Fruit fly (Drosophila melanogaster) whole organism, embryonic: ENCODE results near the gene Trhn.

Experiments
- BtbVII ChIP-seq: fragments of 200-800 bp; sonication (Bioruptor generic); optimal IDR thresholded peaks from 3 replicates; lab custom pipeline; 2017; ENCODE audit warnings: missing biosample characterization, mild to moderate bottlenecking, missing genetic modification characterization
- CG10366 ChIP-seq: fragments of 200-800 bp; sonication (Bioruptor generic); IDR thresholded peaks from 2 replicates; pipeline ENCODE4 v1.3.6; 2022; ENCODE audit warnings: missing biosample characterization, missing genetic modification characterization
- CG10431 ChIP-seq: fragments of 200-800 bp; sonication (Bioruptor generic); optimal IDR thresholded peaks from 3 replicates; lab custom pipeline; 2018; ENCODE audit warnings: missing biosample characterization, mild to moderate bottlenecking, missing genetic modification characterization
- CG11398 ChIP-seq: fragments of 200-800 bp; sonication (Bioruptor generic); optimal IDR thresholded peaks from 2 replicates; lab custom pipeline; 2016; ENCODE audit warnings: missing biosample characterization, missing genetic modification characterization
- CG12071 ChIP-seq: fragments of 200-800 bp; sonication (Bioruptor generic); optimal IDR thresholded peaks from 3 replicates; lab custom pipeline; 2018; ENCODE audit warnings: missing biosample characterization, mild to moderate bottlenecking, missing genetic modification characterization
- CG1233 ChIP-seq: fragments of 200-800 bp; sonication (Bioruptor generic); optimal IDR thresholded peaks from 4 replicates; lab custom pipeline; 2018; ENCODE audit warnings: missing biosample characterization, mild to moderate bottlenecking, missing genetic modification characterization
- CG14667 ChIP-seq: fragments of 200-800 bp; sonication (Bioruptor generic); IDR thresholded peaks from 2 replicates; pipeline ENCODE4 v1.3.6; 2022; ENCODE audit warnings: missing biosample characterization, missing genetic modification characterization
- CG1529 ChIP-seq: fragments of 200-800 bp; sonication (Bioruptor generic); optimal IDR thresholded peaks from 3 replicates; lab custom pipeline; 2018; ENCODE audit warnings: missing biosample characterization, missing genetic modification characterization
- CG15696 ChIP-seq: fragments of 200-800 bp; sonication (Bioruptor generic); optimal IDR thresholded peaks from 2 replicates; lab custom pipeline; 2019; ENCODE audit warnings: missing biosample characterization, mild to moderate bottlenecking, missing genetic modification characterization, moderate library complexity
- CG2678 ChIP-seq: fragments of 200-800 bp; sonication (Bioruptor generic); optimal IDR thresholded peaks from 3 replicates; lab custom pipeline; 2019; ENCODE audit warnings: missing biosample characterization, mild to moderate bottlenecking, missing genetic modification characterization, moderate library complexity
- CG2712 ChIP-seq: fragments of 200-800 bp; optimal IDR thresholded peaks from 3 replicates; lab custom pipeline; 2019; ENCODE audit warnings: missing biosample characterization, mild to moderate bottlenecking, missing genetic modification characterization, moderate library complexity
- CG30020 ChIP-seq: fragments of 200-800 bp; optimal IDR thresholded peaks from 2 replicates; lab custom pipeline; 2019; ENCODE audit warnings: missing biosample characterization, mild to moderate bottlenecking, missing genetic modification characterization, moderate library complexity
- CG32772 ChIP-seq: fragments of 200-800 bp; sonication (Bioruptor generic); IDR thresholded peaks from 2 replicates; pipeline ENCODE4 v1.3.6; 2022; ENCODE audit warnings: missing biosample characterization, missing genetic modification characterization
- CG4328 ChIP-seq: fragments of 200-800 bp; sonication (Bioruptor generic); optimal IDR thresholded peaks from 3 replicates; lab custom pipeline; 2017; ENCODE audit warnings: missing biosample characterization, missing genetic modification reagents, missing genetic modification characterization
- CG6272 ChIP-seq: fragments of 200-800 bp; sonication (Bioruptor generic); IDR thresholded peaks from 2 replicates; pipeline ENCODE4 v1.3.6; 2022; ENCODE audit warnings: missing biosample characterization, missing genetic modification characterization
- CG6689 ChIP-seq: fragments of 200-800 bp; sonication (Bioruptor generic); IDR thresholded peaks from 2 replicates; pipeline ENCODE4 v1.3.6; 2022; ENCODE audit warnings: missing biosample characterization, missing genetic modification characterization
- CG7372 ChIP-seq: fragments of 200-800 bp; sonication (Bioruptor generic); IDR thresholded peaks from 2 replicates; pipeline ENCODE4 v1.3.6; 2022; ENCODE audit warnings: missing biosample characterization, missing genetic modification characterization
- CG7556 ChIP-seq: fragments of 200-800 bp; sonication (Bioruptor generic); optimal IDR thresholded peaks from 2 replicates; lab custom pipeline; 2017; ENCODE audit warnings: missing biosample characterization, mild to moderate bottlenecking, missing genetic modification characterization
- CG8924 ChIP-seq: fragments of 200-800 bp; optimal IDR thresholded peaks from 3 replicates; lab custom pipeline; 2019; ENCODE audit warnings: missing biosample characterization, mild to moderate bottlenecking, missing genetic modification characterization, moderate library complexity
- Ets65A ChIP-seq: fragments of 200-800 bp; sonication (Bioruptor generic); peaks from one replicate; lab custom pipeline; 2016; ENCODE audit warnings: missing biosample characterization, missing genetic modification characterization
- Gug ChIP-seq: fragments of 200-800 bp; sonication (Bioruptor generic); IDR thresholded peaks from 4 replicates; pipeline ENCODE4 v1.3.6; 2022; ENCODE audit warnings: missing biosample characterization, missing genetic modification characterization
- HLHmδ ChIP-seq: fragments of 200-800 bp; sonication (Bioruptor generic); optimal IDR thresholded peaks from 2 replicates; lab custom pipeline; 2018; ENCODE audit warnings: missing biosample characterization, mild to moderate bottlenecking, missing genetic modification characterization, moderate library complexity
- Optix ChIP-seq: fragments of 200-800 bp; sonication (Bioruptor generic); IDR thresholded peaks from 3 replicates; pipeline ENCODE4 v1.3.6; 2022; ENCODE audit warnings: missing biosample characterization, missing genetic modification characterization
- Poxn ChIP-seq: fragments of 200-800 bp; sonication (Bioruptor generic); IDR thresholded peaks from 2 replicates; pipeline ENCODE4 v1.3.6; 2022; ENCODE audit warnings: missing biosample characterization, missing genetic modification characterization
- Six4 ChIP-seq: fragments of 200-800 bp; sonication (Bioruptor generic); optimal IDR thresholded peaks from 2 replicates; lab custom pipeline; 2016; ENCODE audit warnings: missing biosample characterization, missing genetic modification characterization
- Ssrp ChIP-seq: fragments of 200-800 bp; sonication (Bioruptor generic); optimal IDR thresholded peaks from 2 replicates; lab custom pipeline; 2018; ENCODE audit warnings: missing biosample characterization, mild to moderate bottlenecking, missing genetic modification characterization, moderate library complexity
- amos ChIP-seq: fragments of 200-800 bp; sonication (Bioruptor generic); IDR thresholded peaks from 2 replicates; pipeline ENCODE4 v1.3.6; 2022; ENCODE audit warnings: missing biosample characterization, missing genetic modification characterization; ENCODE audit not compliant: partially characterized antibody
- ara ChIP-seq: fragments of 200-800 bp; sonication (Bioruptor generic); IDR thresholded peaks from 2 replicates; pipeline ENCODE4 v1.3.6; 2022; ENCODE audit warnings: missing biosample characterization, missing genetic modification characterization
- bowl ChIP-seq: fragments of 200-800 bp; sonication (Bioruptor generic); IDR thresholded peaks from 2 replicates; pipeline ENCODE4 v1.3.6; 2022; ENCODE audit warnings: missing biosample characterization, missing genetic modification characterization
- btn ChIP-seq: fragments of 200-800 bp; sonication (Bioruptor generic); optimal IDR thresholded peaks from 2 replicates; lab custom pipeline; 2016; ENCODE audit warnings: missing biosample characterization, missing genetic modification characterization
- chinmo ChIP-seq: fragments of 200-800 bp; sonication (Bioruptor generic); IDR thresholded peaks from 4 replicates; pipeline ENCODE4 v1.3.6; 2022; ENCODE audit warnings: missing biosample characterization, missing genetic modification characterization; ENCODE audit not compliant: partially characterized antibody
- dimm ChIP-seq: fragments of 200-800 bp; sonication (Bioruptor generic); IDR thresholded peaks from 2 replicates; pipeline ENCODE4 v1.3.6; 2022; ENCODE audit warnings: missing biosample characterization, missing genetic modification characterization
- en ChIP-seq: fragments of 200-800 bp; sonication (Bioruptor generic); optimal IDR thresholded peaks from 2 replicates; lab custom pipeline; 2016; ENCODE audit warnings: missing biosample characterization, missing genetic modification characterization
- esg ChIP-seq: fragments of 200-800 bp; sonication (Bioruptor generic); conservative IDR thresholded peaks from 2 replicates; pipeline ENCODE4 v1.3.6; 2022; ENCODE audit warnings: missing biosample characterization, missing genetic modification characterization
- ham ChIP-seq: fragments of 200-800 bp; sonication (Bioruptor generic); IDR thresholded peaks from 2 replicates; pipeline ENCODE4 v1.3.6; 2022; ENCODE audit warnings: missing biosample characterization, missing genetic modification characterization
- inv ChIP-seq: fragments of 200-800 bp; sonication (Bioruptor generic); IDR thresholded peaks from 2 replicates; pipeline ENCODE4 v1.3.6; 2022; ENCODE audit warnings: missing biosample characterization, missing genetic modification characterization; ENCODE audit not compliant: partially characterized antibody
- knrl ChIP-seq: fragments of 200-800 bp; sonication (Bioruptor generic); IDR thresholded peaks from 3 replicates; pipeline ENCODE4 v1.3.6; 2022; ENCODE audit warnings: missing biosample characterization, missing genetic modification characterization; ENCODE audit not compliant: partially characterized antibody
- lilli ChIP-seq: fragments of 200-800 bp; sonication (Bioruptor generic); optimal IDR thresholded peaks from 3 replicates; lab custom pipeline; 2016; ENCODE audit warnings: missing biosample characterization, missing genetic modification characterization
- maf-S ChIP-seq: fragments of 200-800 bp; sonication (Bioruptor generic); optimal IDR thresholded peaks from 2 replicates; lab custom pipeline; 2016; ENCODE audit warnings: missing biosample characterization, missing genetic modification characterization
- nerfin-1 ChIP-seq: fragments of 200-800 bp; sonication (Bioruptor generic); optimal IDR thresholded peaks from 3 replicates; lab custom pipeline; 2019; ENCODE audit warnings: missing biosample characterization, mild to moderate bottlenecking, missing genetic modification characterization, moderate library complexity
- nerfin-2 ChIP-seq: fragments of 200-800 bp; sonication (Bioruptor generic); IDR thresholded peaks from 2 replicates; pipeline ENCODE4 v1.3.6; 2022; ENCODE audit warnings: missing biosample characterization, missing genetic modification characterization; ENCODE audit not compliant: partially characterized antibody
- org-1 ChIP-seq: fragments of 200-800 bp; sonication (Bioruptor generic); optimal IDR thresholded peaks from 2 replicates; lab custom pipeline; 2017; ENCODE audit warnings: missing biosample characterization, missing genetic modification characterization
- otp ChIP-seq: fragments of 200-800 bp; sonication (Bioruptor generic); IDR thresholded peaks from 3 replicates; pipeline ENCODE4, ENCODE4 v1.3.6; 2022; ENCODE audit warnings: missing biosample characterization, missing genetic modification characterization
- pnt ChIP-seq: fragments of 200-800 bp; sonication (Bioruptor generic); optimal IDR thresholded peaks from 3 replicates; lab custom pipeline; 2016; ENCODE audit warnings: missing biosample characterization, missing genetic modification characterization
- row ChIP-seq: fragments of 200-800 bp; sonication (Bioruptor generic); IDR thresholded peaks from 3 replicates; pipeline ENCODE4 v1.3.6; 2022; ENCODE audit warnings: missing biosample characterization, missing genetic modification characterization
- sc ChIP-seq, 3 experiments: fragments of >200 bp in 2 of 3; fragments of 200-800 bp in 1 of 3; sonication (Bioruptor generic) in 1 of 3; optimal IDR thresholded peaks; 2 replicates in 2 of 3; 3 replicates in 1 of 3; lab custom pipeline; 2017; ENCODE audit warnings: mild to moderate bottlenecking in 1 of 3, missing biosample characterization in 1 of 3, missing genetic modification characterization in 1 of 3, missing genetic modification reagents in 1 of 3
- seq ChIP-seq: fragments of 200-800 bp; sonication (Bioruptor generic); IDR thresholded peaks from 2 replicates; pipeline ENCODE4 v1.3.6; 2022; ENCODE audit warnings: missing biosample characterization, missing genetic modification characterization
- slp2 ChIP-seq: fragments of 200-800 bp; sonication (Bioruptor generic); optimal IDR thresholded peaks from 2 replicates; lab custom pipeline; 2016; ENCODE audit warnings: missing biosample characterization, missing genetic modification characterization
- sug ChIP-seq: fragments of 200-800 bp; optimal IDR thresholded peaks from 2 replicates; lab custom pipeline; 2019; ENCODE audit warnings: missing biosample characterization, mild to moderate bottlenecking, missing genetic modification characterization, moderate library complexity
- trem ChIP-seq: fragments of 200-800 bp; optimal IDR thresholded peaks from 3 replicates; lab custom pipeline; 2019; ENCODE audit warnings: missing biosample characterization, mild to moderate bottlenecking, missing genetic modification characterization, moderate library complexity
- wdn ChIP-seq: fragments of 200-800 bp; sonication (Bioruptor generic); IDR thresholded peaks from 2 replicates; pipeline ENCODE4 v1.3.6; 2022; ENCODE audit warnings: missing biosample characterization, missing genetic modification characterization

Gene Trhn

DNA sequence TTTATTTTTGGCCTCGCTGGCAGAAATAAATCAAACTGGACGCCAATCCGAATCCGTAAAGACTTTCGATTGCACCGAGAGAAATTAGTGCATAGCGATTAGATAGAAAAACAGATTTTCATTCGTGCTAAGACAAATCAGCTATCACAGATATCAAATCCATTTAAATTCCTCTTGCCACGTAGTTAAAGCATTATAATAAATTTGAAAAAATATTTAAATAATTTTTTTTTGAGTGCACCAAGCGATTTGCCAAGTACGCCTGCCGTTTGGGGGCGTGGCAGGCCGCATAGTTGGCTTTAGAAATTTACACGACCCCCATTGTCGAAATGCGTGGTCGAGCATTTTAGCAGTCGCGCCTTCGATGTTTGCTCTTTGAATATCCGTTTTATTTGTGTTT lies 41.3 kb downstream of the Trhn start (continued):
- no peak for TF ChIP-seq org-1 (GFP tag; lab: Kevin White, UChicago)
- peak; percentile 35; the same call in 1 of the 2 replicates for TF ChIP-seq wdn (GFP tag; lab: Robert Waterston, UW)
- peak; percentile 33; the same call in 1 of the 4 replicates for TF ChIP-seq Gug (GFP tag; lab: Robert Waterston, UW)
- peak; percentile 38; the same call in 1 of the 2 replicates for TF ChIP-seq CG7372 (GFP tag; lab: Robert Waterston, UW)
- peak; percentile 59 for TF ChIP-seq seq (GFP tag; lab: Robert Waterston, UW)
- TF ChIP-seq CG2712 (tag; lab: Kevin White, UChicago), result peak; percentile 61
- no peak for TF ChIP-seq CG30020 (tag; lab: Kevin White, UChicago)
- no peak for TF ChIP-seq btn (GFP tag; lab: Kevin White, UChicago)
- TF ChIP-seq CG12071 (GFP tag; lab: Kevin White, UChicago), result no peak
- 0 out of 2 replicates have a peak, but pooled peaks have one; percentile 28 for TF ChIP-seq CG6689
- no peak for TF ChIP-seq CG15696 (tag; lab: Kevin White, UChicago)
- TF ChIP-seq en (GFP tag; lab: Kevin White, UChicago), result no peak
- no peak for TF ChIP-seq CG10431 (GFP tag; lab: Kevin White, UChicago)
- TF ChIP-seq lilli (GFP tag; lab: Kevin White, UChicago), result peak; percentile 11
- TF ChIP-seq Six4 (GFP tag; lab: Kevin White, UChicago), result peak; percentile 30
- TF ChIP-seq ham (GFP tag; lab: Robert Waterston, UW), result 0 out of 2 replicates have a peak, but pooled peaks have one; percentile 19
- peak; percentile 59; the same call in 1 of the 2 replicates for TF ChIP-seq ara
- peak; percentile 34 for TF ChIP-seq sug (tag; lab: Kevin White, UChicago)
- no peak for TF ChIP-seq pnt (GFP tag; lab: Kevin White, UChicago)
- peak; percentile 50 for TF ChIP-seq CG10366 (GFP tag; lab: Robert Waterston, UW)
- TF ChIP-seq HLHmδ (GFP tag; lab: Kevin White, UChicago), result no peak
- TF ChIP-seq CG2678, result peak; percentile 64
- no peak for TF ChIP-seq bowl
- TF ChIP-seq CG1529 (GFP tag; lab: Kevin White, UChicago), result no peak
- no peak for TF ChIP-seq chinmo (GFP tag; lab: Robert Waterston, UW)
- TF ChIP-seq CG7556, result peak; percentile 38
- no peak for TF ChIP-seq maf-S
- peak; percentile 28 for TF ChIP-seq Ssrp (tag; lab: Kevin White, UChicago)
- 0 out of 3 replicates have a peak, but pooled peaks have one; percentile 6 for TF ChIP-seq otp
- TF ChIP-seq slp2 (GFP tag; lab: Kevin White, UChicago), result no peak
- TF ChIP-seq nerfin-1 (tag; lab: Kevin White, UChicago), result no peak
- no peak for TF ChIP-seq nerfin-2 (GFP tag; lab: Robert Waterston, UW)
- TF ChIP-seq CG11398 (GFP tag; lab: Kevin White, UChicago), result no peak
- no peak for TF ChIP-seq knrl
- peak; percentile 20 for TF ChIP-seq BtbVII
- TF ChIP-seq CG8924 (tag; lab: Kevin White, UChicago), result peak; percentile 25
- TF ChIP-seq Ets65A (GFP tag; lab: Kevin White, UChicago), result peak; percentile 86
- TF ChIP-seq CG32772, result 0 out of 2 replicates have a peak, but pooled peaks have one; percentile 33
- peak; percentile 51 for TF ChIP-seq CG6272 (GFP tag; lab: Robert Waterston, UW)
- no peak for TF ChIP-seq Optix (GFP tag; lab: Robert Waterston, UW)
- TF ChIP-seq CG4328, result no peak
- peak; percentile 66 for TF ChIP-seq row (GFP tag; lab: Robert Waterston, UW)
- TF ChIP-seq CG14667, result 0 out of 2 replicates have a peak, but pooled peaks have one; percentile 13
- TF ChIP-seq dimm (GFP tag; lab: Robert Waterston, UW), result no peak
- TF ChIP-seq amos (GFP tag; lab: Robert Waterston, UW), result no peak
- no peak for TF ChIP-seq inv (GFP tag; lab: Robert Waterston, UW)
- TF ChIP-seq trem, result no peak
- TF ChIP-seq CG1233 (GFP tag; lab: Kevin White, UChicago), result no peak
- no peak for TF ChIP-seq sc (optimal IDR thresholded peaks at IDR 0.05; lab: Kevin White, UChicago)
- no peak for TF ChIP-seq sc (GFP tag; optimal IDR thresholded peaks at IDR 0.05; lab: Kevin White, UChicago)
- TF ChIP-seq Poxn (GFP tag; lab: Robert Waterston, UW), result peak; percentile 48; the same call in 1 of the 2 replicates
- TF ChIP-seq esg (GFP tag; lab: Robert Waterston, UW), result peak; percentile 41
